Fruit fly (Drosophila melanogaster) whole organism, prepupa: Measurements from ENCODE around the gene gammaTub37C.

Experiments
- CG10669 ChIP-seq: fragments of 200-800 bp; sonication (Bioruptor generic); optimal IDR thresholded peaks from 3 replicates; lab custom pipeline; 2018; ENCODE audit warnings: missing biosample characterization, mild to moderate bottlenecking, missing genetic modification characterization, moderate library complexity
- CG4318 ChIP-seq: fragments of 200-800 bp; sonication (Bioruptor generic); optimal IDR thresholded peaks from 3 replicates; lab custom pipeline; 2017; ENCODE audit warnings: missing biosample characterization, mild to moderate bottlenecking, missing genetic modification characterization
- CG8319 ChIP-seq: fragments of 200-800 bp; sonication (Bioruptor generic); optimal IDR thresholded peaks from 3 replicates; lab custom pipeline; 2016; ENCODE audit warnings: missing biosample characterization, missing genetic modification characterization
- Eip93F ChIP-seq: fragments of 200-800 bp; sonication (Bioruptor generic); optimal IDR thresholded peaks from 2 replicates; lab custom pipeline; 2016; ENCODE audit warnings: missing biosample characterization, mild to moderate bottlenecking, missing genetic modification characterization
- Gug ChIP-seq: fragments of 200-800 bp; sonication (Bioruptor generic); IDR thresholded peaks from 2 replicates; pipeline ENCODE4 v1.3.6; 2022; ENCODE audit warnings: missing biosample characterization, missing genetic modification characterization
- Sox14 ChIP-seq: fragments of 200-800 bp; sonication (Bioruptor generic); optimal IDR thresholded peaks from 3 replicates; lab custom pipeline; 2016; ENCODE audit warnings: missing biosample characterization, missing genetic modification characterization
- Sox15 ChIP-seq: fragments of 200-800 bp; sonication (Bioruptor generic); optimal IDR thresholded peaks from 3 replicates; lab custom pipeline; 2016; ENCODE audit warnings: missing biosample characterization, missing genetic modification characterization
- net ChIP-seq: fragments of 200-800 bp; sonication (Bioruptor generic); optimal IDR thresholded peaks from 3 replicates; lab custom pipeline; 2016; ENCODE audit warnings: missing biosample characterization, missing genetic modification characterization

dm6 chr2L:19220036-19220612 is 34.6 kb upstream of the gammaTub37C start:
- TF ChIP-seq CG8319 (GFP tag; lab: Kevin White, UChicago) (no peak), net (GFP tag; lab: Kevin White, UChicago) (no peak), CG4318 (GFP tag; lab: Kevin White, UChicago) (no peak), CG10669 (GFP tag; lab: Kevin White, UChicago) (no peak), Sox14 (no peak), Gug (GFP tag; lab: Robert Waterston, UW) (no peak), Sox15 (GFP tag; lab: Kevin White, UChicago) (no peak), Eip93F (no peak)
